Worm (Caenorhabditis elegans): Measurements from ENCODE around the gene lec-9.
"Not testable (repeated sequence)": the region's sequence is repeated elsewhere in the genome, so short reads cannot be mapped to it uniquely, and the experiment has no call there.

The lec-9 gene

DNA sequence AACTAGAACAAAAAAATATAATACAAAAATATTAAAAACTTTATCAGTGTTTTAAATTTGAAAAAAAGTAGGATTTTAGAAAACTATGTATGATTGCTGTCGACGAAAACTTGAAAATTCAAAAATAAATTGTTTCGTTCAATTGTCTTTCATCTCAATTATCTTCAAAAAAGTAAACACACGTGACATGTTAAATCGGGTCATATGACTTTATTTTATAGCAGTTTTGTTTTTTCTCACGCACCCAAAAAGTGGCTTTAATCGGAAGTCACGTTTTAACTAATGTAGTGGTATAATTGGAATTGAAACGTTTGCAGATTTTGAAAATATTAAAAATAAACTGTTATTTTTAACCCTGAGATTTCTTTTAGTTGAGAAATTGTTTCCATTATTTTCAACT, 42.5 kb downstream of the lec-9 start:
- no peak for TF ChIP-seq ref-1 (GFP tag; conservative IDR thresholded peaks at IDR 0.05)
- no peak for TF ChIP-seq tab-1 (GFP tag; IDR thresholded peaks at IDR 0.05)

ce11 chrX:17643812-17644211, 43.5 kb downstream of the lec-9 start:
- TF ChIP-seq cog-1 (tag; optimal IDR thresholded peaks at IDR 0.05) (no peak), ztf-23 (GFP tag; IDR thresholded peaks at IDR 0.05) (no peak), flt-1 (GFP tag; IDR thresholded peaks at IDR 0.05) (no peak), T22C8.4 (GFP tag; IDR thresholded peaks at IDR 0.05) (no peak), ztf-29 (GFP tag; IDR thresholded peaks at IDR 0.05) (no peak), tab-1 (GFP tag; IDR thresholded peaks at IDR 0.05) (no peak), ref-1 (GFP tag; conservative IDR thresholded peaks at IDR 0.05) (no peak), med-1 (GFP tag; optimal IDR thresholded peaks at IDR 0.05; ENCODE audit: insufficient read depth) (no peak), klf-2 (GFP tag; conservative IDR thresholded peaks at IDR 0.05) (no peak)

DNA sequence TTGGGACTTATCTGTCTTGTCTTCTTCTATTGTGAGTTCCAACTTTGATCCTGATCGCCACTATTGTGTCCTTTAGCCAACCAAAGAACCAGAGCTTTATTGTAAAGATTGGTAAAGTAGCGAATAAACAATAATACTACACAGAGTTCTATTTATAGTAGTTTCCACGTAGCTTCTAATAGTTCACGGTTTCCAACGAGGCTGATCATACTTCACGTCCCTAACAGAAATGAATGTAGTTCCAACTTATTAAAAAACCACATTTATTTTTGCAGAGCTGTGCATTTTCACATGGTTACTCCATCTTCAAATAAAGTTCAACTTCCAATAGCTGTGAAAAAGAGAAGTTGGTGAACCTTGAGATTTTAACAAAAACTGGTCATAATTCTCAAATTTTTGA, 49.1 kb downstream of the lec-9 start, which contains the start of gene tmem-218:
tmem-218 (plus strand) TSS at position 301 of the 400 bp plus-strand sequence.
- TF ChIP-seq ref-1 (GFP tag; conservative IDR thresholded peaks at IDR 0.05); ztf-29 (GFP tag; IDR thresholded peaks at IDR 0.05); klf-2 (GFP tag; conservative IDR thresholded peaks at IDR 0.05): not testable (repeated sequence)
